Fruit fly (Drosophila melanogaster) whole organism, embryonic: ENCODE data around the gene GramD1B.

Source experiments
- Aef1 ChIP-seq: fragments of 200-800 bp; sonication (Bioruptor generic); IDR thresholded peaks from 3 replicates; pipeline ENCODE4 v1.3.6; 2022; ENCODE audit warnings: missing biosample characterization, missing genetic modification characterization
- Bdp1 ChIP-seq: fragments of 200-800 bp; sonication (Bioruptor generic); optimal IDR thresholded peaks from 3 replicates; lab custom pipeline; 2016; ENCODE audit warnings: missing biosample characterization, missing genetic modification characterization
- Bteb2 ChIP-seq: fragments of 200-800 bp; sonication (Bioruptor generic); optimal IDR thresholded peaks from 2 replicates; lab custom pipeline; 2016; ENCODE audit warnings: missing biosample characterization, missing genetic modification characterization
- CG10267 ChIP-seq: fragments of 200-800 bp; sonication (Bioruptor generic); optimal IDR thresholded peaks from 2 replicates; lab custom pipeline; 2018; ENCODE audit warnings: missing biosample characterization, mild to moderate bottlenecking, missing genetic modification characterization, moderate library complexity
- CG11085 ChIP-seq: fragments of 200-800 bp; sonication (Bioruptor generic); IDR thresholded peaks from 2 replicates; pipeline ENCODE4 v1.3.6; 2022; ENCODE audit warnings: missing biosample characterization, missing genetic modification characterization
- CG11093 ChIP-seq: fragments of 200-800 bp; sonication (Bioruptor generic); IDR thresholded peaks from 3 replicates; pipeline ENCODE4 v1.3.6; 2022; ENCODE audit warnings: missing biosample characterization, missing genetic modification characterization
- CG12071 ChIP-seq: fragments of 200-800 bp; sonication (Bioruptor generic); optimal IDR thresholded peaks from 3 replicates; lab custom pipeline; 2018; ENCODE audit warnings: missing biosample characterization, mild to moderate bottlenecking, missing genetic modification characterization
- CG12236 ChIP-seq: fragments of 200-800 bp; sonication (Bioruptor generic); optimal IDR thresholded peaks from 2 replicates; lab custom pipeline; 2016; ENCODE audit warnings: missing biosample characterization, missing genetic modification characterization
- CG14014 ChIP-seq: fragments of 200-800 bp; sonication (Bioruptor generic); IDR thresholded peaks from 2 replicates; pipeline ENCODE4 v1.3.6; 2022; ENCODE audit warnings: missing biosample characterization, missing genetic modification characterization
- CG14050 ChIP-seq: fragments of 200-800 bp; sonication (Bioruptor generic); IDR thresholded peaks from 3 replicates; pipeline ENCODE4 v1.3.6; 2022; ENCODE audit warnings: missing biosample characterization, missing genetic modification characterization
- CG17328 ChIP-seq: fragments of 200-800 bp; sonication (Bioruptor generic); IDR thresholded peaks from 2 replicates; pipeline ENCODE4 v1.3.6; 2022; ENCODE audit warnings: missing biosample characterization, missing genetic modification characterization
- CG17612 ChIP-seq: fragments of 200-800 bp; sonication (Bioruptor generic); IDR thresholded peaks from 2 replicates; pipeline ENCODE4 v1.3.6; 2022; ENCODE audit warnings: missing biosample characterization, missing genetic modification characterization
- CG17829 ChIP-seq: fragments of 200-800 bp; optimal IDR thresholded peaks from 2 replicates; lab custom pipeline; 2019; ENCODE audit warnings: missing biosample characterization, mild to moderate bottlenecking, missing genetic modification characterization, moderate library complexity
- CG2199 ChIP-seq: fragments of 200-800 bp; sonication (Bioruptor generic); IDR thresholded peaks from 3 replicates; pipeline ENCODE4 v1.3.6; 2022; ENCODE audit warnings: missing biosample characterization, missing genetic modification characterization
- CG2712 ChIP-seq: fragments of 200-800 bp; optimal IDR thresholded peaks from 3 replicates; lab custom pipeline; 2019; ENCODE audit warnings: missing biosample characterization, mild to moderate bottlenecking, missing genetic modification characterization, moderate library complexity
- CG31388 ChIP-seq: fragments of 200-800 bp; sonication (Bioruptor generic); optimal IDR thresholded peaks from 2 replicates; lab custom pipeline; 2016; ENCODE audit warnings: missing biosample characterization, missing genetic modification characterization
- CG34422 ChIP-seq: fragments of 200-800 bp; sonication (Bioruptor generic); IDR thresholded peaks from 3 replicates; pipeline ENCODE4 v1.3.6; 2022; ENCODE audit warnings: missing biosample characterization, missing genetic modification characterization
- CG4820 ChIP-seq: fragments of 200-800 bp; sonication (Bioruptor generic); optimal IDR thresholded peaks from 3 replicates; lab custom pipeline; 2016; ENCODE audit warnings: missing biosample characterization, missing genetic modification characterization
- CG6175 ChIP-seq: fragments of 200-800 bp; sonication (Bioruptor generic); IDR thresholded peaks from 3 replicates; pipeline ENCODE4 v1.3.6; 2022; ENCODE audit warnings: missing biosample characterization, missing genetic modification characterization
- CG8359 ChIP-seq: fragments of 200-800 bp; sonication (Bioruptor generic); optimal IDR thresholded peaks from 2 replicates; lab custom pipeline; 2017; ENCODE audit warnings: missing biosample characterization, mild to moderate bottlenecking, missing genetic modification characterization, borderline replicate concordance
- CG8924 ChIP-seq: fragments of 200-800 bp; optimal IDR thresholded peaks from 3 replicates; lab custom pipeline; 2019; ENCODE audit warnings: missing biosample characterization, mild to moderate bottlenecking, missing genetic modification characterization, moderate library complexity
- D ChIP-seq, 2 experiments: fragments of 200-800 bp in 1 of 2; fragments of >200 bp in 1 of 2; sonication (Bioruptor generic) in 1 of 2; optimal IDR thresholded peaks; 2 replicates in 1 of 2; 3 replicates in 1 of 2; lab custom pipeline; 2017; ENCODE audit warnings: mild to moderate bottlenecking in 1 of 2, missing biosample characterization in 1 of 2, missing genetic modification characterization in 1 of 2, missing genetic modification reagents in 1 of 2
- Deaf1 ChIP-seq: fragments of 200-800 bp; optimal IDR thresholded peaks from 3 replicates; lab custom pipeline; 2019; ENCODE audit warnings: missing biosample characterization, mild to moderate bottlenecking, missing genetic modification characterization, moderate library complexity
- Fer3 ChIP-seq: fragments of 200-800 bp; sonication (Bioruptor generic); optimal IDR thresholded peaks from 2 replicates; lab custom pipeline; 2018; ENCODE audit warnings: missing biosample characterization, mild to moderate bottlenecking, missing genetic modification characterization, moderate library complexity
- Mrtf ChIP-seq: fragments of 200-800 bp; sonication (Bioruptor generic); IDR thresholded peaks from 3 replicates; pipeline ENCODE4 v1.3.6; 2022; ENCODE audit warnings: missing biosample characterization, missing genetic modification characterization
- Neu2 ChIP-seq: fragments of 200-800 bp; sonication (Bioruptor generic); optimal IDR thresholded peaks from 3 replicates; lab custom pipeline; 2016; ENCODE audit warnings: missing biosample characterization, missing genetic modification characterization, borderline replicate concordance
- Rx ChIP-seq: fragments of 200-800 bp; sonication (Bioruptor generic); IDR thresholded peaks from 2 replicates; pipeline ENCODE4 v1.3.6; 2022; ENCODE audit warnings: missing biosample characterization, missing genetic modification characterization
- Usf ChIP-seq: fragments of 200-800 bp; sonication (Bioruptor generic); optimal IDR thresholded peaks from 2 replicates; lab custom pipeline; 2017; ENCODE audit warnings: missing genotype, missing biosample characterization, missing genetic modification characterization
- YL-1 ChIP-seq: fragments of 200-800 bp; sonication (Bioruptor generic); optimal IDR thresholded peaks from 3 replicates; lab custom pipeline; 2017; ENCODE audit warnings: missing biosample characterization, mild to moderate bottlenecking, missing genetic modification characterization
- ab ChIP-seq: fragments of 200-800 bp; sonication (Bioruptor generic); optimal IDR thresholded peaks from 2 replicates; lab custom pipeline; 2016; ENCODE audit warnings: missing biosample characterization, missing genetic modification characterization
- chinmo ChIP-seq: fragments of 200-800 bp; sonication (Bioruptor generic); IDR thresholded peaks from 4 replicates; pipeline ENCODE4 v1.3.6; 2022; ENCODE audit warnings: missing biosample characterization, missing genetic modification characterization; ENCODE audit not compliant: partially characterized antibody
- danr ChIP-seq: fragments of 200-800 bp; sonication (Bioruptor generic); IDR thresholded peaks from 2 replicates; pipeline ENCODE4 v1.3.6; 2022; ENCODE audit warnings: missing biosample characterization, missing genetic modification characterization
- dmrt11E ChIP-seq: fragments of 200-800 bp; sonication (Bioruptor generic); optimal IDR thresholded peaks from 3 replicates; lab custom pipeline; 2018; ENCODE audit warnings: missing biosample characterization, mild to moderate bottlenecking, missing genetic modification characterization, moderate library complexity
- dpn ChIP-seq, 2 experiments: fragments of 200-800 bp; sonication (Bioruptor generic); optimal IDR thresholded peaks; 3 replicates each; lab custom pipeline; 2016; ENCODE audit warnings: missing biosample characterization in 2 of 2, missing genetic modification characterization in 2 of 2
- ems ChIP-seq: fragments of 200-800 bp; sonication (Bioruptor generic); optimal IDR thresholded peaks from 3 replicates; lab custom pipeline; 2016; ENCODE audit warnings: missing biosample characterization, missing genetic modification characterization
- gem ChIP-seq: fragments of 200-800 bp; sonication (Bioruptor generic); optimal IDR thresholded peaks from 2 replicates; lab custom pipeline; 2019; ENCODE audit warnings: missing biosample characterization, mild to moderate bottlenecking, missing genetic modification characterization, moderate library complexity
- ken ChIP-seq: fragments of 200-800 bp; sonication (Bioruptor generic); IDR thresholded peaks from 3 replicates; pipeline ENCODE4 v1.3.6; 2022; ENCODE audit warnings: missing biosample characterization, missing genetic modification characterization
- luna ChIP-seq: fragments of 200-800 bp; sonication (Bioruptor generic); optimal IDR thresholded peaks from 2 replicates; lab custom pipeline; 2016; ENCODE audit warnings: missing biosample characterization, missing genetic modification characterization
- mam ChIP-seq: fragments of 200-800 bp; sonication (Bioruptor generic); optimal IDR thresholded peaks from 3 replicates; lab custom pipeline; 2016; ENCODE audit warnings: missing biosample characterization, missing genetic modification characterization
- nom ChIP-seq: fragments of 200-800 bp; sonication (Bioruptor generic); optimal IDR thresholded peaks from 2 replicates; lab custom pipeline; 2017; ENCODE audit warnings: missing biosample characterization, missing genetic modification characterization, mild to moderate bottlenecking, moderate library complexity, missing genetic modification reagents
- oc ChIP-seq: fragments of 200-800 bp; sonication (Bioruptor generic); optimal IDR thresholded peaks from 2 replicates; lab custom pipeline; 2018; ENCODE audit warnings: missing biosample characterization, mild to moderate bottlenecking, missing genetic modification characterization, moderate library complexity
- org-1 ChIP-seq: fragments of 200-800 bp; sonication (Bioruptor generic); optimal IDR thresholded peaks from 2 replicates; lab custom pipeline; 2017; ENCODE audit warnings: missing biosample characterization, missing genetic modification characterization
- psq ChIP-seq: fragments of 200-800 bp; sonication (Bioruptor generic); optimal IDR thresholded peaks from 2 replicates; lab custom pipeline; 2017; ENCODE audit warnings: missing biosample characterization, missing genetic modification characterization
- pum ChIP-seq: fragments of 200-800 bp; sonication (Bioruptor generic); optimal IDR thresholded peaks from 2 replicates; lab custom pipeline; 2016; ENCODE audit warnings: missing biosample characterization, missing genetic modification characterization
- slp2 ChIP-seq: fragments of 200-800 bp; sonication (Bioruptor generic); optimal IDR thresholded peaks from 2 replicates; lab custom pipeline; 2016; ENCODE audit warnings: missing biosample characterization, missing genetic modification characterization
- sqz ChIP-seq: fragments of 200-800 bp; sonication (Bioruptor generic); optimal IDR thresholded peaks from 3 replicates; lab custom pipeline; 2018; ENCODE audit warnings: missing biosample characterization, mild to moderate bottlenecking, missing genetic modification characterization
- usp ChIP-seq: fragments of >200 bp; optimal IDR thresholded peaks from 2 replicates; lab custom pipeline; 2017; ENCODE audit warnings: missing biosample characterization, missing genetic modification characterization
- wdn ChIP-seq: fragments of 200-800 bp; sonication (Bioruptor generic); IDR thresholded peaks from 2 replicates; pipeline ENCODE4 v1.3.6; 2022; ENCODE audit warnings: missing biosample characterization, missing genetic modification characterization
- yki ChIP-seq: fragments of >200 bp; optimal IDR thresholded peaks from 3 replicates; lab custom pipeline; 2018
- zfh1 ChIP-seq: fragments of 200-800 bp; sonication (Bioruptor generic); IDR thresholded peaks from 3 replicates; pipeline ENCODE4 v1.3.6; 2022; ENCODE audit warnings: missing biosample characterization, missing genetic modification characterization

GramD1B gene

dm6 chr2L:3338566-3339215, 34.5 kb downstream of the GramD1B start (continued):
- TF ChIP-seq CG2712 (tag; lab: Kevin White, UChicago) (peak; percentile 92), nom (GFP tag; lab: Kevin White, UChicago) (no peak), CG12236 (GFP tag; lab: Kevin White, UChicago) (peak; percentile 75), usp (GFP tag; lab: Kevin White, UChicago) (no peak), CG11085 (GFP tag; lab: Robert Waterston, UW) (no peak; the same call in 1 of the 2 replicates), zfh1 (GFP tag; lab: Robert Waterston, UW) (peak; percentile 87), CG4820 (GFP tag; lab: Kevin White, UChicago) (peak; percentile 85), Bteb2 (GFP tag; lab: Kevin White, UChicago) (peak; percentile 15), CG17328 (GFP tag; lab: Robert Waterston, UW) (peak; percentile 91), Fer3 (tag; lab: Kevin White, UChicago) (peak; percentile 40), CG17829 (tag; lab: Kevin White, UChicago) (peak; percentile 87), CG10267 (peak; percentile 81), CG12071 (peak; percentile 38), CG8924 (tag; lab: Kevin White, UChicago) (peak; percentile 85), CG34422 (GFP tag; lab: Robert Waterston, UW) (peak; percentile 82; the same call in 2 of the 3 replicates), sqz (GFP tag; lab: Kevin White, UChicago) (no peak), CG14014 (GFP tag; lab: Robert Waterston, UW) (no peak), psq (GFP tag; lab: Kevin White, UChicago) (peak; percentile 52), CG6175 (no peak), mam (peak; percentile 73), CG2199 (GFP tag; lab: Robert Waterston, UW) (peak; percentile 67; the same call in 1 of the 3 replicates), ken (GFP tag; lab: Robert Waterston, UW) (peak; percentile 94), luna (GFP tag; lab: Kevin White, UChicago) (no peak), CG17612 (no peak), pum (GFP tag; lab: Kevin White, UChicago) (peak; percentile 88), Mrtf (peak; percentile 64; the same call in 1 of the 3 replicates), oc (peak; percentile 90), CG11093 (GFP tag; lab: Robert Waterston, UW) (peak; percentile 83), ab (peak; percentile 61), danr (peak; percentile 65), Aef1 (GFP tag; lab: Robert Waterston, UW) (peak; percentile 55; the same call in 2 of the 3 replicates), gem (tag; lab: Kevin White, UChicago) (peak; percentile 91), CG14050 (GFP tag; lab: Robert Waterston, UW) (peak; percentile 18; the same call in 1 of the 3 replicates), Neu2 (GFP tag; lab: Kevin White, UChicago) (no peak), wdn (GFP tag; lab: Robert Waterston, UW) (peak; percentile 30; the same call in 1 of the 2 replicates), chinmo (no peak), D (optimal IDR thresholded peaks at IDR 0.05; lab: Kevin White, UChicago) (no peak), D (GFP tag; optimal IDR thresholded peaks at IDR 0.05; lab: Kevin White, UChicago) (peak; percentile 92), yki (lab: Kevin White, UChicago) (no peak), org-1 (GFP tag; lab: Kevin White, UChicago) (peak; percentile 73), CG8359 (GFP tag; lab: Kevin White, UChicago) (peak; percentile 72), Bdp1 (GFP tag; lab: Kevin White, UChicago) (peak; percentile 70), Rx (GFP tag; lab: Robert Waterston, UW) (peak; percentile 79), Deaf1 (tag; lab: Kevin White, UChicago) (no peak), ems (peak; percentile 81), YL-1 (GFP tag; lab: Kevin White, UChicago) (no peak), slp2 (peak; percentile 88), Usf (peak; percentile 9), dpn (GFP tag; optimal IDR thresholded peaks at IDR 0.05; lab: Kevin White, UChicago) (peak; percentile 77 to 82), dmrt11E (tag; lab: Kevin White, UChicago) (peak; percentile 84), CG31388 (peak; percentile 10)
